Worm (Caenorhabditis elegans) whole organism, L4 larva: ENCODE measurements around the gene sra-2.

Experiments used
- D1046.2 ChIP-seq: fragments of 200-800 bp; sonication (Bioruptor generic); IDR thresholded peaks from 2 replicates; pipeline ENCODE4 v1.3.6; 2022; ENCODE audit warnings: missing genetic modification characterization, missing compliant biosample characterization
- F37D6.2 ChIP-seq: sonication (generic microtip); optimal IDR thresholded peaks from 2 replicates; lab custom pipeline; 2016; ENCODE audit warnings: mild to moderate bottlenecking, missing genetic modification characterization, missing compliant biosample characterization
- F44E2.7 ChIP-seq: fragments of 200-800 bp; sonication (Bioruptor generic); IDR thresholded peaks from 2 replicates; pipeline ENCODE4 v2.1.2; 2022; ENCODE audit warnings: missing genetic modification characterization, missing compliant biosample characterization
- R02D3.7 ChIP-seq: fragments of 150-350 bp; sonication (generic microtip); optimal IDR thresholded peaks from 3 replicates; lab custom pipeline; 2014; ENCODE audit warnings: missing biosample characterization, missing genetic modification characterization
- T20F7.1 ChIP-seq: fragments of 200-800 bp; sonication (Bioruptor generic); optimal IDR thresholded peaks from 2 replicates; lab custom pipeline; 2018; ENCODE audit warnings: mild to moderate bottlenecking, missing genetic modification characterization, missing compliant biosample characterization
- Y48G9A.11 ChIP-seq: fragments of 200-800 bp; sonication (Bioruptor generic); IDR thresholded peaks from 2 replicates; pipeline ENCODE4 v1.3.6; 2022; ENCODE audit warnings: missing genetic modification reagents, missing genetic modification characterization, missing compliant biosample characterization
- Y75B8A.6 ChIP-seq: fragments of 200-800 bp; sonication (Bioruptor generic); IDR thresholded peaks from 2 replicates; pipeline ENCODE4 v1.3.6; 2022; ENCODE audit warnings: missing genetic modification reagents, missing genetic modification characterization, missing compliant biosample characterization
- ZK337.2 ChIP-seq: fragments of 200-800 bp; sonication (Bioruptor generic); IDR thresholded peaks from 2 replicates; pipeline ENCODE4 v1.3.6; 2022; ENCODE audit warnings: missing genetic modification reagents, missing genetic modification characterization, missing compliant biosample characterization
- aha-1 ChIP-seq: fragments of 150-350 bp; peaks from one replicate; lab custom pipeline; 2014; ENCODE audit warnings: missing biosample characterization, missing genetic modification characterization
- attf-4 ChIP-seq: sonication (generic microtip); optimal IDR thresholded peaks from 3 replicates; lab custom pipeline; 2017; ENCODE audit warnings: missing biosample characterization, missing genetic modification characterization
- daf-12 ChIP-seq: fragments of 150-350 bp; optimal IDR thresholded peaks from 2 replicates; lab custom pipeline; 2014; ENCODE audit warnings: missing biosample characterization, missing genetic modification reagents, missing genetic modification characterization
- daf-16 ChIP-seq, 3 experiments: sonication (generic microtip); optimal IDR thresholded peaks; 2 replicates each; lab custom pipeline; 2016 to 2017; ENCODE audit warnings: missing genetic modification characterization in 3 of 3, missing genetic modification reagents in 3 of 3, mild to moderate bottlenecking in 2 of 3, missing compliant biosample characterization in 2 of 3, missing biosample characterization in 1 of 3, moderate library complexity in 1 of 3
- dmd-6 ChIP-seq: fragments of 200-800 bp; sonication (Bioruptor generic); IDR thresholded peaks from 2 replicates; pipeline ENCODE4 v1.3.6; 2022; ENCODE audit warnings: missing genetic modification reagents, missing genetic modification characterization, missing compliant biosample characterization
- dve-1 ChIP-seq: sonication (generic microtip); optimal IDR thresholded peaks from 2 replicates; lab custom pipeline; 2017; ENCODE audit warnings: antibody characterized with exemption, mild to moderate bottlenecking, missing genetic modification characterization, missing compliant biosample characterization; ENCODE audit not compliant: insufficient read depth
- hlh-11 ChIP-seq: fragments of 200-800 bp; sonication (Bioruptor generic); optimal IDR thresholded peaks from 2 replicates; lab custom pipeline; 2018; ENCODE audit warnings: mild to moderate bottlenecking, missing genetic modification characterization, missing compliant biosample characterization
- hlh-30 ChIP-seq: sonication (generic microtip); optimal IDR thresholded peaks from 2 replicates; lab custom pipeline; 2017; ENCODE audit warnings: antibody characterized with exemption, mild to moderate bottlenecking, missing genetic modification characterization, missing compliant biosample characterization; ENCODE audit not compliant: insufficient read depth
- hmg-1.1 ChIP-seq: fragments of 200-800 bp; sonication (Bioruptor generic); IDR thresholded peaks from 2 replicates; pipeline ENCODE4 v1.3.6; 2022; ENCODE audit warnings: missing genetic modification reagents, missing genetic modification characterization, missing compliant biosample characterization
- jun-1 ChIP-seq: fragments of 150-350 bp; optimal IDR thresholded peaks from 2 replicates; lab custom pipeline; 2014; ENCODE audit warnings: missing biosample characterization, missing genetic modification reagents, missing genetic modification characterization
- lin-1 ChIP-seq: fragments of 200-800 bp; sonication (Bioruptor generic); IDR thresholded peaks from 2 replicates; pipeline ENCODE4 v1.3.6; 2022; ENCODE audit warnings: missing genetic modification reagents, missing genetic modification characterization, missing compliant biosample characterization
- lin-15B ChIP-seq: fragments of 150-350 bp; sonication (generic microtip); optimal IDR thresholded peaks from 3 replicates; lab custom pipeline; 2014; ENCODE audit warnings: missing biosample characterization, missing genetic modification characterization
- lsy-2 ChIP-seq, 2 experiments: fragments of 150-350 bp in 1 of 2; sonication (generic microtip) in 1 of 2; optimal IDR thresholded peaks; 2 replicates each; lab custom pipeline; 2014 to 2017; ENCODE audit warnings: missing biosample characterization in 2 of 2, missing genetic modification characterization in 2 of 2
- mdt-29 ChIP-seq: fragments of 200-800 bp; sonication (Bioruptor generic); IDR thresholded peaks from 2 replicates; pipeline ENCODE4 v1.3.6; 2022; ENCODE audit warnings: missing genetic modification reagents, missing genetic modification characterization, missing compliant biosample characterization
- mep-1 ChIP-seq: fragments of 150-350 bp; sonication (generic microtip); optimal IDR thresholded peaks from 3 replicates; lab custom pipeline; 2014; ENCODE audit warnings: missing biosample characterization, missing genetic modification characterization
- mes-2 ChIP-seq: sonication (generic microtip); optimal IDR thresholded peaks from 2 replicates; lab custom pipeline; 2016; ENCODE audit warnings: missing genotype, mild to moderate bottlenecking, missing genetic modification characterization, missing compliant biosample characterization; ENCODE audit not compliant: poor library complexity, severe bottlenecking
- mxl-2 ChIP-seq: fragments of 200-800 bp; sonication (Bioruptor generic); conservative IDR thresholded peaks from 2 replicates; pipeline ENCODE4 v1.3.6; 2022; ENCODE audit warnings: missing genetic modification reagents, missing genetic modification characterization, missing compliant biosample characterization
- nhr-10 ChIP-seq: fragments of 150-350 bp; optimal IDR thresholded peaks from 2 replicates; lab custom pipeline; 2014; ENCODE audit warnings: missing biosample characterization, missing genetic modification characterization
- nhr-11 ChIP-seq: fragments of 150-350 bp; optimal IDR thresholded peaks from 2 replicates; lab custom pipeline; 2014; ENCODE audit warnings: missing biosample characterization, missing genetic modification characterization
- nhr-25 ChIP-seq: sonication (generic microtip); optimal IDR thresholded peaks from 2 replicates; lab custom pipeline; 2017; ENCODE audit warnings: missing genetic modification characterization, mild to moderate bottlenecking, missing compliant biosample characterization, antibody characterized with exemption, moderate library complexity, borderline replicate concordance; ENCODE audit not compliant: insufficient read depth
- nhr-28 ChIP-seq: fragments of 150-350 bp; optimal IDR thresholded peaks from 2 replicates; lab custom pipeline; 2014; ENCODE audit warnings: missing biosample characterization, missing genetic modification characterization
- nhr-42 ChIP-seq: fragments of 200-800 bp; sonication (Bioruptor generic); IDR thresholded peaks from 2 replicates; pipeline ENCODE4 v1.3.6; 2022; ENCODE audit warnings: missing genetic modification characterization, missing compliant biosample characterization
- nhr-48 ChIP-seq: sonication (generic microtip); optimal IDR thresholded peaks from 2 replicates; lab custom pipeline; 2016; ENCODE audit warnings: mild to moderate bottlenecking, missing genetic modification characterization, missing compliant biosample characterization
- nhr-6 ChIP-seq: fragments of 150-350 bp; optimal IDR thresholded peaks from 2 replicates; lab custom pipeline; 2014; ENCODE audit warnings: missing biosample characterization, missing genetic modification characterization
- nhr-77 ChIP-seq: fragments of 150-350 bp; optimal IDR thresholded peaks from 2 replicates; lab custom pipeline; 2014; ENCODE audit warnings: missing biosample characterization, missing genetic modification characterization
- pha-4 ChIP-seq, 2 experiments: fragments of 150-350 bp in 1 of 2; fragments of 200-800 bp in 1 of 2; sonication (Bioruptor generic) in 1 of 2; IDR thresholded peaks in 1 of 2; optimal IDR thresholded peaks in 1 of 2; 2 replicates each; pipeline versions ENCODE4 v1.3.6 to Lab custom; 2014 to 2022; ENCODE audit warnings: missing genetic modification characterization in 2 of 2, missing genetic modification reagents in 2 of 2, missing biosample characterization in 1 of 2, missing compliant biosample characterization in 1 of 2
- php-3 ChIP-seq: fragments of 200-800 bp; sonication (Bioruptor generic); IDR thresholded peaks from 2 replicates; pipeline ENCODE4 v1.3.6; 2022; ENCODE audit warnings: missing genetic modification reagents, missing genetic modification characterization, missing compliant biosample characterization
- pqm-1 ChIP-seq: sonication (generic microtip); optimal IDR thresholded peaks from 2 replicates; lab custom pipeline; 2017; ENCODE audit warnings: missing biosample characterization, missing genetic modification characterization
- saeg-2 ChIP-seq: fragments of 200-800 bp; sonication (Bioruptor generic); IDR thresholded peaks from 2 replicates; pipeline ENCODE4 v1.3.6; 2022; ENCODE audit warnings: missing genetic modification reagents, missing genetic modification characterization, missing compliant biosample characterization
- sdz-12 ChIP-seq: fragments of 200-800 bp; sonication (Bioruptor generic); optimal IDR thresholded peaks from 2 replicates; lab custom pipeline; 2018; ENCODE audit warnings: mild to moderate bottlenecking, missing genetic modification characterization, missing compliant biosample characterization
- skn-1 ChIP-seq: fragments of 150-350 bp; optimal IDR thresholded peaks from 2 replicates; lab custom pipeline; 2014; ENCODE audit warnings: missing biosample characterization, missing genetic modification characterization
- snpc-1.2 ChIP-seq: fragments of 200-800 bp; sonication (Bioruptor generic); IDR thresholded peaks from 2 replicates; pipeline ENCODE4 v1.3.6; 2022; ENCODE audit warnings: missing genetic modification reagents, missing genetic modification characterization, missing compliant biosample characterization
- spr-3 ChIP-seq: fragments of 200-800 bp; sonication (Bioruptor generic); optimal IDR thresholded peaks from 2 replicates; lab custom pipeline; 2018; ENCODE audit warnings: mild to moderate bottlenecking, missing genetic modification characterization, missing compliant biosample characterization
- tra-1 ChIP-seq: fragments of 200-800 bp; sonication (Bioruptor generic); IDR thresholded peaks from 2 replicates; pipeline ENCODE4 v1.3.6; 2022; ENCODE audit warnings: missing genetic modification reagents, missing genetic modification characterization, missing compliant biosample characterization
- unc-130 ChIP-seq: sonication (generic microtip); optimal IDR thresholded peaks from 2 replicates; lab custom pipeline; 2016; ENCODE audit warnings: missing genetic modification reagents, missing genetic modification characterization, missing compliant biosample characterization
- unc-62 ChIP-seq, 3 experiments: fragments of 150-350 bp in 1 of 3; sonication (generic microtip); optimal IDR thresholded peaks in 2 of 3; peaks in 1 of 3; 1 replicate in 1 of 3; 2 replicates in 2 of 3; lab custom pipeline; 2014 to 2017; ENCODE audit warnings: missing biosample characterization in 3 of 3, missing genetic modification characterization in 3 of 3, missing genetic modification reagents in 3 of 3, missing genotype in 1 of 3
- zfp-3 ChIP-seq: fragments of 200-800 bp; sonication (Bioruptor generic); conservative IDR thresholded peaks from 2 replicates; pipeline ENCODE4 v1.3.6; 2022; ENCODE audit warnings: missing genetic modification reagents, missing genetic modification characterization, missing compliant biosample characterization
- ztf-7 ChIP-seq: fragments of 150-350 bp; optimal IDR thresholded peaks from 2 replicates; lab custom pipeline; 2014; ENCODE audit warnings: missing biosample characterization, missing genetic modification characterization

The sra-2 gene

ce11 chrII:9500926-9501325, 27.7 kb upstream of the sra-2 start (continued):
- no peak for TF ChIP-seq Y48G9A.11 (GFP tag; lab: Robert Waterston, UW)
- peak; percentile 81 for TF ChIP-seq pqm-1 (tag; lab: Kevin White, UChicago)
- TF ChIP-seq hmg-1.1 (GFP tag; lab: Robert Waterston, UW): no peak
- TF ChIP-seq hlh-30 (tag; lab: Kevin White, UChicago): peak; percentile 86
- TF ChIP-seq dve-1 (tag; lab: Kevin White, UChicago): peak; percentile 96
- TF ChIP-seq sdz-12 (GFP tag; lab: Kevin White, UChicago): no peak
- TF ChIP-seq T20F7.1: peak; percentile 55
- peak; percentile 79 for TF ChIP-seq nhr-77
- TF ChIP-seq mep-1: peak; percentile 60
- TF ChIP-seq daf-16 (GFP tag; optimal IDR thresholded peaks at IDR 0.05; lab: Kevin White, UChicago): peak in 1 of 2 experiments; percentile 49
- TF ChIP-seq daf-16 (tag; optimal IDR thresholded peaks at IDR 0.05; lab: Kevin White, UChicago): peak; percentile 96
- peak; percentile 53 for TF ChIP-seq jun-1 (tag; lab: Kevin White, UChicago)
- TF ChIP-seq R02D3.7 (tag; lab: Kevin White, UChicago): no peak
- TF ChIP-seq ZK337.2 (GFP tag; lab: Robert Waterston, UW): no peak
- TF ChIP-seq nhr-28 (tag; lab: Kevin White, UChicago): peak; percentile 92
- peak; percentile 95 for TF ChIP-seq hlh-11 (tag; lab: Kevin White, UChicago)
- peak in 1 of 2 experiments; percentile 62 for TF ChIP-seq unc-62 (GFP tag; optimal IDR thresholded peaks at IDR 0.05 in 1 of 2; lab: Kevin White, UChicago)
- TF ChIP-seq unc-62 (tag; optimal IDR thresholded peaks at IDR 0.05; lab: Kevin White, UChicago): no peak
- peak in 1 of 2 experiments; percentile 41 for TF ChIP-seq lsy-2 (tag; optimal IDR thresholded peaks at IDR 0.05; lab: Kevin White, UChicago)
- no peak for TF ChIP-seq spr-3 (GFP tag; lab: Kevin White, UChicago)
- no peak for TF ChIP-seq skn-1 (tag; lab: Kevin White, UChicago)
- TF ChIP-seq php-3 (GFP tag; lab: Robert Waterston, UW): peak; percentile 91
- TF ChIP-seq mdt-29: peak; percentile 93
- no peak for TF ChIP-seq nhr-42
- TF ChIP-seq snpc-1.2 (GFP tag; lab: Robert Waterston, UW): no peak
- TF ChIP-seq F44E2.7 (GFP tag; lab: Robert Waterston, UW): no peak
- peak; percentile 24 for TF ChIP-seq nhr-10 (tag; lab: Kevin White, UChicago)

- TF ChIP-seq nhr-77 (peak; percentile 68), T20F7.1 (peak; percentile 12), daf-12 (tag; lab: Kevin White, UChicago) (no peak), nhr-6 (peak; percentile 91), Y75B8A.6 (GFP tag; lab: Robert Waterston, UW) (no peak), nhr-10 (tag; lab: Kevin White, UChicago) (peak; percentile 60), dve-1 (tag; lab: Kevin White, UChicago) (peak; percentile 91), dmd-6 (GFP tag; lab: Robert Waterston, UW) (peak; percentile 91), tra-1 (peak; percentile 81), nhr-11 (tag; lab: Kevin White, UChicago) (peak; percentile 72), spr-3 (GFP tag; lab: Kevin White, UChicago) (no peak), mes-2 (no peak), pha-4 (GFP tag; IDR thresholded peaks at IDR 0.05; lab: Robert Waterston, UW) (no peak), pha-4 (tag; optimal IDR thresholded peaks at IDR 0.05; lab: Kevin White, UChicago) (no peak), attf-4 (tag; lab: Kevin White, UChicago) (no peak), mxl-2 (GFP tag; lab: Robert Waterston, UW) (no peak), D1046.2 (no peak), php-3 (GFP tag; lab: Robert Waterston, UW) (peak; percentile 74), hlh-11 (tag; lab: Kevin White, UChicago) (peak; percentile 87), lin-15B (tag; lab: Kevin White, UChicago) (no peak), aha-1 (tag; lab: Kevin White, UChicago) (peak; percentile 35), ztf-7 (tag; lab: Kevin White, UChicago) (no peak), saeg-2 (0 out of 2 replicates have a peak, but pooled peaks have one; percentile 30), unc-62 (GFP tag; optimal IDR thresholded peaks at IDR 0.05 in 1 of 2; lab: Kevin White, UChicago) (peak in 1 of 2 experiments; percentile 55), unc-62 (tag; optimal IDR thresholded peaks at IDR 0.05; lab: Kevin White, UChicago) (no peak), mdt-29 (peak; percentile 61; the same call in 1 of the 2 replicates), zfp-3 (no peak), lin-1 (GFP tag; lab: Robert Waterston, UW) (peak; percentile 57), nhr-28 (tag; lab: Kevin White, UChicago) (peak; percentile 71), nhr-48 (tag; lab: Kevin White, UChicago) (peak; percentile 66), nhr-25 (no peak), F37D6.2 (no peak), jun-1 (tag; lab: Kevin White, UChicago) (no peak), unc-130 (GFP tag; lab: Kevin White, UChicago) (no peak)
These were observed 26.6 kb upstream of the sra-2 start for ce11 chrII:9501955-9502354.
